Worm (Caenorhabditis elegans) whole organism, young adult: ENCODE measurements around the gene F17C11.12.

Source experiments
- F23B12.7 ChIP-seq: sonication (generic microtip); optimal IDR thresholded peaks from 2 replicates; lab custom pipeline; 2017; ENCODE audit warnings: missing genetic modification characterization, mild to moderate bottlenecking, missing compliant biosample characterization, antibody characterized with exemption, moderate library complexity; ENCODE audit not compliant: insufficient read depth
- F52B5.7 ChIP-seq: sonication (generic microtip); optimal IDR thresholded peaks from 2 replicates; lab custom pipeline; 2016; ENCODE audit warnings: mild to moderate bottlenecking, missing genetic modification characterization, missing compliant biosample characterization
- Y67H2A.10 ChIP-seq: fragments of 200-800 bp; sonication (Bioruptor generic); conservative IDR thresholded peaks from 2 replicates; pipeline ENCODE4 v1.3.6; 2022; ENCODE audit warnings: missing genetic modification reagents, missing genetic modification characterization, missing compliant biosample characterization
- aptf-2 ChIP-seq: fragments of 200-800 bp; sonication (Bioruptor generic); conservative IDR thresholded peaks from 2 replicates; pipeline ENCODE4 v1.3.6; 2022; ENCODE audit warnings: missing genetic modification reagents, missing genetic modification characterization, missing compliant biosample characterization
- ets-4 ChIP-seq: fragments of 200-800 bp; sonication (Bioruptor generic); optimal IDR thresholded peaks from 2 replicates; lab custom pipeline; 2018; ENCODE audit warnings: mild to moderate bottlenecking, missing genetic modification characterization, missing compliant biosample characterization
- lir-1 ChIP-seq: fragments of 200-800 bp; sonication (Bioruptor generic); conservative IDR thresholded peaks from 2 replicates; pipeline ENCODE4 v1.3.6; 2022; ENCODE audit warnings: missing genetic modification reagents, missing genetic modification characterization, missing compliant biosample characterization
- rpc-1 ChIP-seq, 2 experiments: fragments of 150-350 bp in 1 of 2; sonication (generic microtip) in 1 of 2; optimal IDR thresholded peaks; 2 replicates each; lab custom pipeline; 2014 to 2018; ENCODE audit warnings: missing biosample characterization in 1 of 2, missing genetic modification characterization in 1 of 2, missing genetic modification reagents in 1 of 2, missing genotype in 1 of 2
- snpc-1.3 ChIP-seq: sonication (generic microtip); optimal IDR thresholded peaks from 2 replicates; lab custom pipeline; 2017; ENCODE audit warnings: missing genetic modification characterization, mild to moderate bottlenecking, missing compliant biosample characterization, antibody characterized with exemption, moderate library complexity, missing genotype, missing genetic modification reagents; ENCODE audit not compliant: insufficient read depth

DNA sequence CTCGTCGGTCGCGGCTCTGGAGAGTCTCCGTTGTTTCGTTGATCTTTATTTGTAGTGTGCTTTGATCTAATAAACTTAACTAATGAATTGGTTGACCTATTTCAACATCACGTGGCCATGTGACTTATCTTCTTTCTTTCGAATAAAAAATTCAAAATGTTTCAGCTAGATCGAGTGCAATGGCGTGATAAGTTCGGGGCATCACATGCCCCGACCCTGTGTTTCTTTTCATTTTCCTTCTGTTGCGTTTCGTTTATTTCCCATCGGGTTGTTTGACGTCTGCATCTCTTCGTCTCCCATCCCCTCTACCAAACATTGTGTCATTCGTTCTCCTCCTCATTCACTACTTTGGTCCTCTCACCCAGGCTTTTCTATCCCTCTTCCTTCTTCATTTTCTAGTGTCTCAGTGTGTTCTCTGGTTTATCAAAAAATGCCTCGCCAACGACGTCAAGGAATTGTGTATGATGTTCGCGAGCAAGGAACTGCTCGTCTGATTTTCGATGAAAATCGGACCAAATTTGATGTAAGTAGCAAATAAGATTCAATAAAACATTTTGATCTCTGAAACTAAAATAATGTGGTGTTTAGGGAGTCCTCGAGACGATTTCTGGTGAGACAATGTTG is 15.0 kb upstream of the F17C11.12 start, which contains the start of gene F17C11.4:
- TF ChIP-seq F23B12.7 (tag; lab: Kevin White, UChicago) (no peak), F52B5.7 (tag; lab: Kevin White, UChicago) (no peak), lir-1 (GFP tag; lab: Robert Waterston, UW) (no peak; the same call in 1 of the 2 replicates), snpc-1.3 (no peak), ets-4 (no peak), rpc-1 (optimal IDR thresholded peaks at IDR 0.05; lab: Kevin White, UChicago) (no peak), rpc-1 (tag; optimal IDR thresholded peaks at IDR 0.05; lab: Kevin White, UChicago) (no peak), Y67H2A.10 (GFP tag; lab: Robert Waterston, UW) (no peak), aptf-2 (GFP tag; lab: Robert Waterston, UW) (no peak)
